Worm (Caenorhabditis elegans) whole organism, young adult: ENCODE data around the gene egas-4.

Experiments used
- efl-1 ChIP-seq: fragments of 150-350 bp; optimal IDR thresholded peaks from 2 replicates; lab custom pipeline; 2014; ENCODE audit warnings: missing biosample characterization, missing genetic modification reagents, missing genetic modification characterization
- fkh-3 ChIP-seq: sonication (generic microtip); optimal IDR thresholded peaks from 2 replicates; lab custom pipeline; 2016; ENCODE audit warnings: mild to moderate bottlenecking, missing genetic modification characterization, missing compliant biosample characterization
- mxl-1 ChIP-seq: sonication (generic microtip); optimal IDR thresholded peaks from 2 replicates; lab custom pipeline; 2016; ENCODE audit warnings: missing genetic modification characterization, missing compliant biosample characterization
- ztf-28 ChIP-seq: fragments of 200-800 bp; sonication (Bioruptor generic); IDR thresholded peaks from 2 replicates; pipeline ENCODE4 v1.3.6; 2022; ENCODE audit warnings: missing genetic modification reagents, missing genetic modification characterization, missing compliant biosample characterization

- TF ChIP-seq mxl-1 (tag; lab: Kevin White, UChicago) (no peak), ztf-28 (peak; percentile 67; the same call in 1 of the 2 replicates), efl-1 (GFP tag; lab: Kevin White, UChicago) (peak; percentile 99), fkh-3 (tag; lab: Kevin White, UChicago) (no peak)
These were observed 20.0 kb downstream of the egas-4 start for ce11 chrIV:7477697-7478096.
